Worm (Caenorhabditis elegans): ENCODE results near the gene F08D12.7.

ce11 chrII:2734735-2735134 lies 34.2 kb downstream of the F08D12.7 start:
- no peak for TF ChIP-seq pha-4 (tag; optimal IDR thresholded peaks at IDR 0.05)
- TF ChIP-seq T07F8.4 (tag; optimal IDR thresholded peaks at IDR 0.05), result no peak
- no peak for TF ChIP-seq rcor-1 (GFP tag; IDR thresholded peaks at IDR 0.05)
- TF ChIP-seq ets-4 (GFP tag; optimal IDR thresholded peaks at IDR 0.05), result no peak
- TF ChIP-seq F49E8.2 (tag; optimal IDR thresholded peaks at IDR 0.05; ENCODE audit: insufficient read depth), result no peak
- no peak for TF ChIP-seq C17E4.6 (GFP tag; IDR thresholded peaks at IDR 0.05)
- TF ChIP-seq ztf-18 (tag; optimal IDR thresholded peaks at IDR 0.05), result no peak
- TF ChIP-seq F33H1.4 (GFP tag; IDR thresholded peaks at IDR 0.05), result no peak
- TF ChIP-seq rpc-1 (optimal IDR thresholded peaks at IDR 0.05), result no peak
- no peak for TF ChIP-seq rpc-1 (tag; optimal IDR thresholded peaks at IDR 0.05)

Data from whole organism, young adult.